Worm (Caenorhabditis elegans): ENCODE results near the gene R09E10.8.

- no peak for TF ChIP-seq peb-1 (tag; optimal IDR thresholded peaks at IDR 0.05)
- TF ChIP-seq lin-11 (tag; optimal IDR thresholded peaks at IDR 0.05), result no peak
- TF ChIP-seq nhr-77 (tag; optimal IDR thresholded peaks at IDR 0.05), result no peak
- no peak for TF ChIP-seq blmp-1 (tag; optimal IDR thresholded peaks at IDR 0.05; ENCODE audit: insufficient read depth)
- no peak for TF ChIP-seq ama-1 (optimal IDR thresholded peaks at IDR 0.05)
- TF ChIP-seq nhr-25 (tag; optimal IDR thresholded peaks at IDR 0.05), result no peak
These were observed 28.7 kb downstream of the R09E10.8 start, which contains the start of gene thk-1 for ce11 chrIV:10281482-10281881.
